Worm (Caenorhabditis elegans) whole organism, mixed stage, embryonic: ENCODE results near the gene C55A1.11.

Experiments
- elt-1 ChIP-seq: sonication (generic microtip); optimal IDR thresholded peaks from 2 replicates; lab custom pipeline; 2017; ENCODE audit warnings: missing genetic modification characterization, mild to moderate bottlenecking, missing compliant biosample characterization, antibody characterized with exemption, moderate library complexity, borderline replicate concordance; ENCODE audit not compliant: insufficient read depth
- nhr-28 ChIP-seq: fragments of 150-350 bp; optimal IDR thresholded peaks from 2 replicates; lab custom pipeline; 2014; ENCODE audit warnings: missing biosample characterization, missing genetic modification characterization
- ztf-11 ChIP-seq: fragments of 150-350 bp; optimal IDR thresholded peaks from 2 replicates; lab custom pipeline; 2014; ENCODE audit warnings: missing biosample characterization, missing genetic modification characterization

DNA sequence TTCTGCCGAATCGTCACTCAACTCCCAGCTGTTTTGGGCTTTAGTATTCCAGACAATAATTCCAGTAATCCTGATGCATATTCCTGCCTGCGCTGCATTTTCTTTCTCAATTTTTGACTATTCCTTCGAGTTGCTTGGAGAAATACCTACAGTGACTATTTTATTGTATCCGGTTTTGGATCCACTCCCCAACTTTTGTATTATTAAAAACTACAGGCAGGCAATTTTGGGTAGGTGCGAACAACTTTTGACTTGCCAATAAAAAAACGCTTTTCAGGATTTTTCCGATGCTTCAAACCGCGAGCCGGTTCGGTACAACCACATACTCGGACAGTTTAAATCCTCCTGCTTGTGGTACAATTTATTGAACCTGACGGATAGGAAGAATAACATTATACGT lies 11.1 kb upstream of the C55A1.11 start:
- no peak for TF ChIP-seq elt-1 (tag; lab: Kevin White, UChicago)
- no peak for TF ChIP-seq ztf-11
- no peak for TF ChIP-seq nhr-28 (tag; lab: Kevin White, UChicago)
